Fruit fly (Drosophila melanogaster) S2 (cell line): ENCODE measurements around the gene CG10845.

ENCODE experiments used
- CG8478 ChIP-seq: fragments of >200 bp; optimal IDR thresholded peaks from 2 replicates; lab custom pipeline; 2018
- CTCF ChIP-seq, 2 experiments: fragments of >200 bp; optimal IDR thresholded peaks; 2 replicates each; lab custom pipeline; 2018

Gene CG10845

dm6 chr3R:24910097-24910496 lies 9.2 kb downstream of the CG10845 start:
- TF ChIP-seq CTCF (optimal IDR thresholded peaks at IDR 0.05; lab: Kevin White, UChicago): no peak
- TF ChIP-seq CG8478 (lab: Kevin White, UChicago): no peak

DNA sequence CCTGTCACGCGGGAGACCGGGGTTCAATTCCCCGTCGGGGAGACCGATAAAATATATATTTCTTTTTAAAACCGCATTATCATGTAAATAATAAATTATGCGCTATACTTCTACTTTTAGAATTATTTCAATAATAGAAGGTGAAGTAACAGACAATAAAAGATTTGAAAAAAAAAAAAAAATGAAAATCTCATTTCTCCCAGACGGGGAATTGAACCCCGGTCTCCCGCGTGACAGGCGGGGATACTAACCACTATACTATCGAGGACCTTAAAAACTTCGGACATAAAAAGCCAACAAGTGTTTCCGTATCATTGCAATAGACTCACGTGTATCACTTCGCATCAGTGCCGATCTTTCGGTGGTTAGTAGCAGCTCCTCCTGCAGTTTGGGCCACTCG lies 13.9 kb downstream of the CG10845 start:
- TF ChIP-seq CG8478 (lab: Kevin White, UChicago): no peak
- TF ChIP-seq CTCF (optimal IDR thresholded peaks at IDR 0.05; lab: Kevin White, UChicago): no peak

DNA sequence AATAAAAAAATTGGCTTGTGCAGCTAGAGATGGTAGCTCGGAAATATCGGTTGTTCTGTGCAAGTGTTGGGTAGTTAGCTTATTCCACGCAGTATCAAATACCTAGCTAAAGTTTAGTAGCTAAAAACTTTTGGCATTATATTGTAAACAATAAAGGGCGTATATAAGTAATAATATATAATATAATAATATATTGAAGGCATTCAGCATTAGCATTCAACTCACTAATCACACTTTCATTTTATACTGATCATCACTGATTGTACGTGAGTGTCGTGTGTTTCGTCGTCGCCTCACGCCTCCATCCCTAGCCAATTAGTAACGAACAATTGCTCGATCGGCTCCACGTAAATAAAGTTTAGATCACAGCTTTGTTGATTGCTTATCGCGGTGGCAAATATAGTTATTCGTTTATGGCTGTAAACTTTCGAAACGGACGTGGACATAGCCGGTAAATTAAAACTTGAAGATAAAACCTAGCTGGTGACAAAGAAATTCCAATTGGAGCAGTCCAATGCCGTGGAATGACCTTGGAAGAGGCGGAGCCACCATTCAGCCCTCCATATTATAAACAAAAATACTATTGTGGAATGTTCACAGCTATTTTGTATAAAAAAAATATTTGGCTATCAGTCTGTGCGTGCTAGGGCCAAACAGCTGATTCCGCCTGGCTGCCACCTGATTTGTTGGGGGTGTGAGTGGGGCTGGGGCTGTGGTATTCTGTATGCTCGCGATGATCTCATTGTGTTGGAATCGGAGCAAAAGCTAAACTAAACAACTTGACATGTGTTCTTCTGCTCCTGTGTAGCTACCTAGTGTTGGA lies 17.1 kb downstream of the CG10845 start, which contains the start of the genes PIG-S, sud1 and CG11168:
Gene PIG-S, minus strand, starts transcription at position 51 of the 823 bp plus-strand sequence.
Gene sud1, minus strand, starts transcription at position 51 of the 823 bp plus-strand sequence.
Gene CG11168, plus strand, starts transcription at position 293 of the 823 bp plus-strand sequence.
- TF ChIP-seq CTCF (optimal IDR thresholded peaks at IDR 0.05; lab: Kevin White, UChicago) (no peak), CG8478 (lab: Kevin White, UChicago) (no peak)

DNA sequence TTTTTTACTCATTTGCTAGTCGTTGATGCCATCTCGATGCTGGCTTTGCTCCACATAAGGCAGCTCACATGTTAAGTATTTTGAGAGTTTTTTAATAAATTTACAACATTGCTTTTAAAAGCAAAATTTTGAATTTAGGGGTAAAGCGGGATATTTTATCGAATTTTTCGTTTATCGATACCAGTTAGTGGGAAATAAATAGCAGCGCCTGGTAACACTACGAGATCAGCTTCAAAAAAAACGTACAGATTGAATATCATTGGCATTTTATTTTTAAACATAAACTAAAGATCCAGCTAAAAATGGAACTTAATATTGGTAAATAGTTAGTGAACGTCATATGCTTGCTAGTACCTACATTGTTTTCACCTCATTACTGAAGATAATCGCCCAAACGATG lies 21.4 kb downstream of the CG10845 start, which contains the start of gene Mink:
Gene Mink, plus strand, starts transcription at position 204 of the 400 bp plus-strand sequence.
- TF ChIP-seq CG8478 (lab: Kevin White, UChicago): no peak
- TF ChIP-seq CTCF (optimal IDR thresholded peaks at IDR 0.05; lab: Kevin White, UChicago): no peak

DNA sequence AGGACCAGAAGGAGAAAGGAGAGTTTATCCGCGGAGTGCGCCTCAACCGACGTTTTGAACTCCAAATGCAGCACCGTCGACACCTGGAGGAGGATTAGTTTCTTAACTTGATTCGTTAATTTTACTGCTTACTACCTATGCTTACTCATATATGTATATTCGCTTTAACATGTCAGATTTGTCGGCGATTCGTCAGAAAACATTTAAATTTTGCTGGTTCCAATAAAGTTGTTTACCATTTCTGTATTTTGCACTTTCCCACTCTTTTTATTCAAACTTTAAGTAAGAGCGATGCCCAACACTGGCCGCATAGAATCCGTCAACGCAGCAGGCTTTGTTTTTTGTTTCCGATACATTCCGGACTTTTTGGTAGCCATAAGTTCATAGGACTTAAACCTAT lies 24.0 kb downstream of the CG10845 start, which contains the start of gene Trf4-2:
Gene Trf4-2, plus strand, starts transcription at position 301 of the 400 bp plus-strand sequence.
- TF ChIP-seq CTCF (optimal IDR thresholded peaks at IDR 0.05; lab: Kevin White, UChicago): no peak
- no peak for TF ChIP-seq CG8478 (lab: Kevin White, UChicago)

DNA sequence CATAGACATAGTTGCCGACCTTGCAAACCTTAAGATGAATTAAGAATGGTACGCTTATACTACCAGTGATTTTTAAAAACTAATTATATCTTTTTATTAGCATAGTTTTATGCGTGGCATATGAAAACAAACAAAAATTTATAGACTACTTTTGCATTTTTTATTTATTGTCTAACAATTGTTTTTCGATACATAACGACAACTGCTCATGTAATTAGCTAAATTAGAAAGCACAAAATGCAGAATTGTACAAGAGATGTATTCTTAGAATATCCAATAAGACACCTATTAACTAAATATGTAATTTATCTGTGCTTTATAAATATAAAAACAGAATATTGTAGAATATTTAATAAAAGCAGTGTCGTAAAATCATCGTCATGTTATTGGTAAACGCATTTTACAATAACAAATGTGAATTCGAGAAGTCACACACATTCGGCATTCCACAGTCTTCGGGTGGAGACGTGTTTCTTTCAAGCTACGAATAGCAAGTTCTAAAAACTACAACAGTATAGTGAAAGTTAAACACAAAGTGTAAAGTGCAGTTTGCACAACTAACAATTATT lies 25.9 kb downstream of the CG10845 start:
- TF ChIP-seq CG8478 (lab: Kevin White, UChicago) (no peak), CTCF (optimal IDR thresholded peaks at IDR 0.05; lab: Kevin White, UChicago) (no peak)

DNA sequence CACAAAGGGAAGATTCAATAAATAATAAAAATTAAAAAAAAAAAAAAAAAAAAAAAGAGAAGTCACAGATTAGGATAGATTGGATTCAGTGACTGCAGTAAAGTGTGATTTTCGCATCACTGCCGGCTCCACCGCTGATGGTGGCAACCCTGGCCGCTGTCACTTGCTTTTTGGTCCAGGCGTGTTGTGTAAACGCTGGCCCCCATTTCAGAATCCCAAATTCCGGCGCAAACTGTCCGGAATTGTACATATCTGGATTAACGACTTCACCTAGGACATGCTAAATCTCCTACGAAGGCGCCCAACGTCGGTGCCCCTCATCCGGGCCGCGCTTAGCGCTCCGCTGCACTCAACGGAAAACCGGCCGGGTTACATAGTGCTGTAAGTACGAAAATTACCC lies 30.9 kb downstream of the CG10845 start, which contains the start of gene CG11771:
Gene CG11771, plus strand, starts transcription at position 155 of the 400 bp plus-strand sequence.
- TF ChIP-seq CG8478 (lab: Kevin White, UChicago) (no peak), CTCF (optimal IDR thresholded peaks at IDR 0.05; lab: Kevin White, UChicago) (no peak)

DNA sequence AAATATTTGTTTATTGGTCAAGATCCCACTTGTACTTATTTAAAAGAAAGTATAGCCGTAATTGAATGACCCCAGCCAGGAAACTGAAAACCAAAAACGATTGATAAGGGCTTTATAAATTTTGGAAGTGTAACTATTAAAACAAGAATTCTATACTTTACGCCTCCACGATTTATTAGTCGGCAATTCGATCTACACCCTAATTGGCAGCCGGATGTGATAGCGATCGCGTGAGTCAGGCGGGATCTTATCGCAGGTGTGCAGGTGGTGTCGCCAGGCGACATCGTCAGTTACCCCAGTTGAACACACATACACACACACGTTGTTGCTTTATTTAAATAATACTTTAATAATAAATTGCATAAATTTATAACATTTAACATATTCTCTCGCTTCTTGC lies 33.6 kb downstream of the CG10845 start:
- TF ChIP-seq CG8478 (lab: Kevin White, UChicago) (no peak), CTCF (optimal IDR thresholded peaks at IDR 0.05; lab: Kevin White, UChicago) (no peak)

DNA sequence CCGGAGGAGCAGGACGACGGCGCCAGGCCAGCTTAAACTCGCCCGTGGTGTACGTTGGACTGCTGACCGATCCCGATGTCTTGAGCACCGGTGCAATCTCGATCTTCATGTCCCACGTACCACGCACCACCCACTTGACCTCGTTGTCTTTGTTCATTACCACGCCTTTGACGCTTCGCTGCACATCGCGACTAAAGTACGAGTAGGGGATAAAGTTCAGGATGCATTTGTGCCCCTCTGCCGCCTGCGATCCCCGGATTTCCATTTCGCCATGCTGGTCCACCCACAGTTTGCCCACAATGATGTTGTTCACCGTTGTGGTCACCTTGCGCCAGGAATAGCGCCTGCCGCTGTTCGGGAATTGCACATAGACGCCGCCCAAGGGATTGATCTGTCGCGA lies 34.8 kb downstream of the CG10845 start:
- TF ChIP-seq CTCF (optimal IDR thresholded peaks at IDR 0.05; lab: Kevin White, UChicago): no peak
- TF ChIP-seq CG8478 (lab: Kevin White, UChicago): no peak

- no peak for TF ChIP-seq CTCF (optimal IDR thresholded peaks at IDR 0.05; lab: Kevin White, UChicago)
- no peak for TF ChIP-seq CG8478 (lab: Kevin White, UChicago)
Measured at dm6 chr3R:24938049-24938448, 37.1 kb downstream of the CG10845 start, which contains the start of gene Osbp. Gene Osbp, minus strand, starts transcription at chr3R:24938222.

- TF ChIP-seq CG8478 (lab: Kevin White, UChicago): no peak
- no peak for TF ChIP-seq CTCF (optimal IDR thresholded peaks at IDR 0.05; lab: Kevin White, UChicago)
Measured at dm6 chr3R:24944920-24945853, 44.3 kb downstream of the CG10845 start, which contains the start of the genes ssh and Nmnat. Gene ssh, minus strand, starts transcription at chr3R:24944956. Gene Nmnat, plus strand, starts transcription at chr3R:24945237.

DNA sequence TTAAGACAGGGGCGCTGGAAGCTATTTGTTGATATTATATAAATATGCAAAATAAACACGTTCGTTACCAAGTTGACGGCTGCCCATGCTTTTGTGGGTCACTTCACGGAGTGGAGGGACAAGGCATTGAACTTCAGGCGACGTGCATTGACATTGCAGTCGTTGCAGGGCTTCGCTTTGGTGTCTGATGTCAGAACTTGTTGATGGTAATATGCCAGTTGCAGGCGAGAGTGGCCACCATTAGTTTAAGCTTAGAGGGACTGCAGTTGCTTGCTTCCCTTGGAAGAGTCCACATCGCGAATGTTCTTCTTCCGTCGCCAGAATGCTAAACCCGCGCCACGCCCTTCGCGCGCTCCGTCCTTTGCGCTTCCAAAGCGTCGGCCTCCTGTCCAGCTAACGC lies 46.4 kb downstream of the CG10845 start, which contains the start of gene mah:
Gene mah, plus strand, starts transcription at position 301 of the 400 bp plus-strand sequence.
- no peak for TF ChIP-seq CTCF (optimal IDR thresholded peaks at IDR 0.05; lab: Kevin White, UChicago)
